Fruit fly (Drosophila melanogaster): ENCODE data around the gene CG9004.

Gene CG9004

dm6 chr3L:2424094-2424493, 50.6 kb downstream of the CG9004 start:
- TF ChIP-seq svp (GFP tag) (peak; percentile 87), Lpt (GFP tag; optimal IDR thresholded peaks at IDR 0.05) (no peak), CG32006 (GFP tag; optimal IDR thresholded peaks at IDR 0.05) (peak; percentile 0)

- TF ChIP-seq svp (GFP tag): no peak
- TF ChIP-seq fkh (GFP tag; optimal IDR thresholded peaks at IDR 0.05): no peak
- TF ChIP-seq dac (GFP tag; optimal IDR thresholded peaks at IDR 0.05): no peak
- no peak for TF ChIP-seq CG32006 (GFP tag; optimal IDR thresholded peaks at IDR 0.05)
- peak; percentile 18 for TF ChIP-seq Eip78C (GFP tag)
These were observed 52.2 kb downstream of the CG9004 start for dm6 chr3L:2425687-2426086.

Measured in whole organism, prepupa.